Worm (Caenorhabditis elegans): ENCODE data around the gene Y14H12B.2.

ce11 chrII:3965665-3966416 lies 32.3 kb upstream of the Y14H12B.2 start:
- no peak for TF ChIP-seq lin-13 (tag; optimal IDR thresholded peaks at IDR 0.05)
- no peak for TF ChIP-seq pha-4 (tag; optimal IDR thresholded peaks at IDR 0.05)
- TF ChIP-seq bed-3 (GFP tag; optimal IDR thresholded peaks at IDR 0.05): no peak
- no peak for TF ChIP-seq nhr-12 (tag; optimal IDR thresholded peaks at IDR 0.05)
- TF ChIP-seq snpc-4 (tag; optimal IDR thresholded peaks at IDR 0.05): no peak

Measured in whole organism, mixed stage, embryonic.